Fruit fly (Drosophila melanogaster): ENCODE measurements around the gene CG32201.

CG32201 gene

DNA sequence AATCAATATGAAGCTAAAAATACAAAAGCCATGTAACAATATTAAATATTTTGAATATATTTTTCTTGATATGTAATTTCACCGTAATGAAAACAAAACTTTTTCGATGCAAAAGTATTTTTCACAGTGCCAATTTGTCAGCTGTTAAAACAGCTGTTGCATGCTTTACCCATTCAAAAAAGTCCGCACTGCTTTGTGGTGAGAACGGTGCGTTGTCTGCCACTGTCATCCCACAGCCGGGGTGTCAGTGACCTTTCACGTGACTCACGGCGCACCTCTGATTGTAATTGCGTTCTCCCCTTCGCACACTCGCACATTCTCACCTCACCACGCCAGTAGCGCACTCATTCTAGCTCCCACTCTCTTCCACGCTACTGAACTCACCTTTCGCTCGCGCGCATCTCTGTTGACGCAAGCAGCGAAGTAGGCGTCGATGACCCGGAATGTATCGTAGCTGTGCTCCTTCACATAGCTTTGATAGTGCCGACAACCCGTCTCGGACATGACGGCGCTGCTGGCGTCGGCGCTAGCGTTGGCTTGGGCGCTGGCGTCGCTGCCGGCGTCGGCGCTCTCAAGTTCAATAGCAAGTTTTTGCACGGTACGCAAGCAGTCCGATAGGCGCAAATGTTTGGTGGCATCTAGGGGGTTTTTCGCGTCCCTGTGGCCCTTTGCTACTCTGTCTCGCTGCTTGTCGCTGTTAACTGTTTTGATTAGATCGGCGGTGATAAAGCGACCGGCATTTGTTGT, 11.7 kb downstream of the CG32201 start (continued):
- TF ChIP-seq HHEX (GFP tag; optimal IDR thresholded peaks at IDR 0.05) (peak; percentile 23), CG12942 (GFP tag; optimal IDR thresholded peaks at IDR 0.05) (no peak), Atf3 (GFP tag; optimal IDR thresholded peaks at IDR 0.05) (peak; percentile 55), CG30020 (tag; optimal IDR thresholded peaks at IDR 0.05) (no peak), CG6791 (GFP tag; IDR thresholded peaks at IDR 0.05; ENCODE audit: partially characterized antibody) (peak; percentile 64), CG15696 (tag; optimal IDR thresholded peaks at IDR 0.05) (no peak), Poxn (GFP tag; IDR thresholded peaks at IDR 0.05) (no peak), ewg (GFP tag; optimal IDR thresholded peaks at IDR 0.05) (peak; percentile 31), Aef1 (GFP tag; IDR thresholded peaks at IDR 0.05) (0 out of 3 replicates have a peak, but pooled peaks have one; percentile 12), jumu (GFP tag; optimal IDR thresholded peaks at IDR 0.05) (peak; percentile 25), CG4424 (GFP tag; optimal IDR thresholded peaks at IDR 0.05) (peak; percentile 28), Fer2 (tag; optimal IDR thresholded peaks at IDR 0.05) (no peak), CG8089 (GFP tag; optimal IDR thresholded peaks at IDR 0.05) (peak; percentile 0), Ets97D (GFP tag; optimal IDR thresholded peaks at IDR 0.05) (peak; percentile 14), maf-S (GFP tag; optimal IDR thresholded peaks at IDR 0.05) (peak; percentile 48), CG17612 (GFP tag; IDR thresholded peaks at IDR 0.05) (peak; percentile 10; the same call in 1 of the 2 replicates), gro (GFP tag; optimal IDR thresholded peaks at IDR 0.05) (peak; percentile 49), Rx (GFP tag; IDR thresholded peaks at IDR 0.05) (no peak), CG11247 (GFP tag; IDR thresholded peaks at IDR 0.05) (0 out of 2 replicates have a peak, but pooled peaks have one; percentile 37), ssp (GFP tag; IDR thresholded peaks at IDR 0.05) (peak; percentile 55), NfI (GFP tag; optimal IDR thresholded peaks at IDR 0.05) (peak; percentile 38), dpn (GFP tag; optimal IDR thresholded peaks at IDR 0.05) (peak; percentile 49 to 55), CG4707 (GFP tag; optimal IDR thresholded peaks at IDR 0.05) (no peak), Opbp (GFP tag; IDR thresholded peaks at IDR 0.05; ENCODE audit: partially characterized antibody) (peak; percentile 73), gcm2 (GFP tag; optimal IDR thresholded peaks at IDR 0.05) (peak; percentile 7), fu2 (GFP tag; optimal IDR thresholded peaks at IDR 0.05) (peak; percentile 21), CG10321 (GFP tag; IDR thresholded peaks at IDR 0.05) (no peak), CG31441 (GFP tag; IDR thresholded peaks at IDR 0.05) (peak; percentile 49), Dref (GFP tag; IDR thresholded peaks at IDR 0.05) (0 out of 2 replicates have a peak, but pooled peaks have one; percentile 16), CG9876 (GFP tag; optimal IDR thresholded peaks at IDR 0.05) (peak; percentile 30), cas (GFP tag; IDR thresholded peaks at IDR 0.05) (peak; percentile 42; the same call in 1 of the 2 replicates), prd (optimal IDR thresholded peaks at IDR 0.05) (no peak), prd (GFP tag; IDR thresholded peaks at IDR 0.05) (peak; percentile 49), Rfx (GFP tag; IDR thresholded peaks at IDR 0.05) (peak; percentile 70), nerfin-2 (GFP tag; IDR thresholded peaks at IDR 0.05; ENCODE audit: partially characterized antibody) (no peak), CG13624 (GFP tag; optimal IDR thresholded peaks at IDR 0.05) (peak; percentile 36), Sry-δ (GFP tag; optimal IDR thresholded peaks at IDR 0.05) (peak; percentile 46), chinmo (GFP tag; IDR thresholded peaks at IDR 0.05; ENCODE audit: partially characterized antibody) (peak; percentile 79; the same call in 3 of the 4 replicates), PHDP (tag; optimal IDR thresholded peaks at IDR 0.05) (peak; percentile 48), exex (tag; optimal IDR thresholded peaks at IDR 0.05) (no peak), CG4820 (GFP tag; optimal IDR thresholded peaks at IDR 0.05) (peak; percentile 39), Antp (GFP tag; optimal IDR thresholded peaks at IDR 0.05) (peak; percentile 66), pnt (GFP tag; optimal IDR thresholded peaks at IDR 0.05) (peak; percentile 21), Pdp1 (GFP tag; optimal IDR thresholded peaks at IDR 0.05) (peak; percentile 42 to 45), usp (GFP tag; optimal IDR thresholded peaks at IDR 0.05) (no peak), CG6765 (GFP tag; optimal IDR thresholded peaks at IDR 0.05) (no peak), yki (optimal IDR thresholded peaks at IDR 0.05) (no peak), CG17328 (GFP tag; IDR thresholded peaks at IDR 0.05) (peak; percentile 50; the same call in 1 of the 2 replicates), Meics (GFP tag; optimal IDR thresholded peaks at IDR 0.05) (peak; percentile 61), CG6854 (GFP tag; optimal IDR thresholded peaks at IDR 0.05) (peak; percentile 20)
